Worm (Caenorhabditis elegans) whole organism, L3 larva: ENCODE data around the gene T28A11.18.

Experiments used
- R02D3.7 ChIP-seq: fragments of 150-350 bp; optimal IDR thresholded peaks from 2 replicates; lab custom pipeline; 2014; ENCODE audit warnings: missing biosample characterization, missing genetic modification characterization
- ZK546.5 ChIP-seq: sonication (generic microtip); optimal IDR thresholded peaks from 2 replicates; lab custom pipeline; 2017; ENCODE audit warnings: missing biosample characterization, missing genetic modification characterization
- aly-2 ChIP-seq: fragments of 150-350 bp; optimal IDR thresholded peaks from 2 replicates; lab custom pipeline; 2014; ENCODE audit warnings: missing biosample characterization, missing genetic modification characterization
- ama-1 ChIP-seq: fragments of 150-350 bp; optimal IDR thresholded peaks from 2 replicates; lab custom pipeline; 2018
- ceh-16 ChIP-seq: sonication (generic microtip); optimal IDR thresholded peaks from 2 replicates; lab custom pipeline; 2017; ENCODE audit warnings: missing biosample characterization, missing genetic modification characterization
- ceh-82 ChIP-seq: fragments of 150-350 bp; optimal IDR thresholded peaks from 2 replicates; lab custom pipeline; 2014; ENCODE audit warnings: missing biosample characterization, missing genetic modification characterization
- ceh-9 ChIP-seq: sonication (generic microtip); optimal IDR thresholded peaks from 2 replicates; lab custom pipeline; 2018; ENCODE audit warnings: missing biosample characterization, missing genetic modification characterization
- egl-27 ChIP-seq: sonication (generic microtip); optimal IDR thresholded peaks from 4 replicates; lab custom pipeline; 2017; ENCODE audit warnings: missing biosample characterization, missing genetic modification reagents, missing genetic modification characterization
- egl-5 ChIP-seq: fragments of 150-350 bp; optimal IDR thresholded peaks from 2 replicates; lab custom pipeline; 2017; ENCODE audit warnings: missing biosample characterization, missing genetic modification reagents, missing genetic modification characterization, inconsistent platforms
- elt-1 ChIP-seq: fragments of 150-350 bp; optimal IDR thresholded peaks from 2 replicates; lab custom pipeline; 2014; ENCODE audit warnings: missing biosample characterization, missing genetic modification characterization
- elt-2 ChIP-seq: sonication (generic microtip); optimal IDR thresholded peaks from 2 replicates; lab custom pipeline; 2016; ENCODE audit warnings: missing genetic modification reagents, mild to moderate bottlenecking, missing genetic modification characterization, missing compliant biosample characterization
- fkh-10 ChIP-seq: sonication (generic microtip); optimal IDR thresholded peaks from 2 replicates; lab custom pipeline; 2017; ENCODE audit warnings: missing biosample characterization, missing genetic modification reagents, missing genetic modification characterization
- fkh-2 ChIP-seq: fragments of 150-350 bp; optimal IDR thresholded peaks from 2 replicates; lab custom pipeline; 2014; ENCODE audit warnings: missing biosample characterization, missing genetic modification reagents, missing genetic modification characterization
- fos-1 ChIP-seq: fragments of 150-350 bp; optimal IDR thresholded peaks from 2 replicates; lab custom pipeline; 2014; ENCODE audit warnings: missing biosample characterization, missing genetic modification characterization
- hmg-11 ChIP-seq: sonication (generic microtip); optimal IDR thresholded peaks from 2 replicates; lab custom pipeline; 2016; ENCODE audit warnings: missing genetic modification characterization, missing compliant biosample characterization
- jun-1 ChIP-seq: fragments of 150-350 bp; optimal IDR thresholded peaks from 2 replicates; lab custom pipeline; 2014; ENCODE audit warnings: missing biosample characterization, missing genetic modification reagents, missing genetic modification characterization
- lin-15B ChIP-seq: fragments of 150-350 bp; optimal IDR thresholded peaks from 2 replicates; lab custom pipeline; 2014; ENCODE audit warnings: missing biosample characterization, missing genetic modification characterization
- lin-39 ChIP-seq: fragments of 150-350 bp; optimal IDR thresholded peaks from 2 replicates; lab custom pipeline; 2018; ENCODE audit warnings: missing biosample characterization, missing genetic modification reagents, missing genetic modification characterization
- lsy-12 ChIP-seq: sonication (generic microtip); optimal IDR thresholded peaks from 2 replicates; lab custom pipeline; 2016; ENCODE audit warnings: mild to moderate bottlenecking, missing genetic modification characterization, missing compliant biosample characterization
- mdl-1 ChIP-seq: fragments of 150-350 bp; optimal IDR thresholded peaks from 2 replicates; lab custom pipeline; 2014; ENCODE audit warnings: missing biosample characterization, missing genetic modification characterization
- mml-1 ChIP-seq: fragments of 150-350 bp; sonication (generic microtip); optimal IDR thresholded peaks from 3 replicates; lab custom pipeline; 2014; ENCODE audit warnings: missing biosample characterization, missing genetic modification characterization
- nfya-1 ChIP-seq: sonication (generic microtip); optimal IDR thresholded peaks from 2 replicates; lab custom pipeline; 2017; ENCODE audit warnings: missing genetic modification characterization, mild to moderate bottlenecking, missing compliant biosample characterization, antibody characterized with exemption, moderate library complexity; ENCODE audit not compliant: insufficient read depth
- nhr-12 ChIP-seq: fragments of 150-350 bp; optimal IDR thresholded peaks from 2 replicates; lab custom pipeline; 2014; ENCODE audit warnings: missing biosample characterization, missing genetic modification characterization
- nhr-23 ChIP-seq: fragments of 150-350 bp; optimal IDR thresholded peaks from 2 replicates; lab custom pipeline; 2014; ENCODE audit warnings: missing biosample characterization, missing genetic modification reagents, missing genetic modification characterization
- nhr-237 ChIP-seq: fragments of 150-350 bp; optimal IDR thresholded peaks from 2 replicates; lab custom pipeline; 2014; ENCODE audit warnings: missing biosample characterization, missing genetic modification characterization
- nhr-43 ChIP-seq: sonication (generic microtip); optimal IDR thresholded peaks from 2 replicates; lab custom pipeline; 2016; ENCODE audit warnings: mild to moderate bottlenecking, missing genetic modification characterization, missing compliant biosample characterization; ENCODE audit not compliant: poor library complexity, severe bottlenecking
- nhr-76 ChIP-seq: fragments of 150-350 bp; sonication (generic microtip); optimal IDR thresholded peaks from 5 replicates; lab custom pipeline; 2014; ENCODE audit warnings: missing biosample characterization, missing genetic modification characterization
- nhr-77 ChIP-seq: fragments of 150-350 bp; optimal IDR thresholded peaks from 2 replicates; lab custom pipeline; 2014; ENCODE audit warnings: missing biosample characterization, missing genetic modification characterization
- pha-4 ChIP-seq: fragments of 150-350 bp; optimal IDR thresholded peaks from 2 replicates; lab custom pipeline; 2014; ENCODE audit warnings: missing biosample characterization, missing genetic modification reagents, missing genetic modification characterization
- pqm-1 ChIP-seq: fragments of 150-350 bp; optimal IDR thresholded peaks from 2 replicates; lab custom pipeline; 2017; ENCODE audit warnings: missing biosample characterization, missing genetic modification characterization, inconsistent platforms
- sea-2 ChIP-seq: fragments of 150-350 bp; sonication (generic microtip); optimal IDR thresholded peaks from 4 replicates; lab custom pipeline; 2014; ENCODE audit warnings: missing biosample characterization, missing genetic modification reagents, missing genetic modification characterization
- skn-1 ChIP-seq: fragments of 150-350 bp; optimal IDR thresholded peaks from 2 replicates; lab custom pipeline; 2014; ENCODE audit warnings: missing biosample characterization, missing genetic modification characterization
- snpc-4 ChIP-seq: fragments of 150-350 bp; optimal IDR thresholded peaks from 2 replicates; lab custom pipeline; 2014; ENCODE audit warnings: missing biosample characterization, missing genetic modification characterization
- tbx-2 ChIP-seq: sonication (generic microtip); optimal IDR thresholded peaks from 2 replicates; lab custom pipeline; 2016; ENCODE audit warnings: mild to moderate bottlenecking, missing genetic modification characterization, missing compliant biosample characterization
- unc-39 ChIP-seq: sonication (generic microtip); optimal IDR thresholded peaks from 4 replicates; lab custom pipeline; 2017; ENCODE audit warnings: missing biosample characterization, missing genetic modification characterization
- unc-62 ChIP-seq: fragments of 150-350 bp; sonication (generic microtip); optimal IDR thresholded peaks from 4 replicates; lab custom pipeline; 2014; ENCODE audit warnings: missing biosample characterization, missing genetic modification reagents, missing genetic modification characterization
- zag-1 ChIP-seq: fragments of 150-350 bp; optimal IDR thresholded peaks from 2 replicates; lab custom pipeline; 2014; ENCODE audit warnings: missing biosample characterization, missing genetic modification characterization
- ztf-11 ChIP-seq: fragments of 150-350 bp; optimal IDR thresholded peaks from 2 replicates; lab custom pipeline; 2014; ENCODE audit warnings: missing biosample characterization, missing genetic modification characterization

T28A11.18 gene

ce11 chrV:3236610-3237009 lies 31.2 kb downstream of the T28A11.18 start, which contains the start of the genes K08D9.9 and str-16:
K08D9.9 (minus strand) TSS chrV:3236710.
str-16 (plus strand) TSS chrV:3236875.
- TF ChIP-seq pha-4 (no peak), mml-1 (tag; lab: Kevin White, UChicago) (no peak), fkh-2 (tag; lab: Kevin White, UChicago) (no peak), nhr-12 (tag; lab: Kevin White, UChicago) (no peak), ceh-82 (tag; lab: Kevin White, UChicago) (no peak), skn-1 (tag; lab: Kevin White, UChicago) (no peak), nhr-77 (tag; lab: Kevin White, UChicago) (no peak), nfya-1 (tag; lab: Kevin White, UChicago) (no peak), mdl-1 (tag; lab: Kevin White, UChicago) (no peak), nhr-43 (tag; lab: Kevin White, UChicago) (no peak), tbx-2 (tag; lab: Kevin White, UChicago) (no peak), nhr-237 (tag; lab: Kevin White, UChicago) (no peak), egl-27 (tag; lab: Kevin White, UChicago) (no peak), fos-1 (tag; lab: Kevin White, UChicago) (no peak)

ce11 chrV:3234887-3235286 lies 33.0 kb downstream of the T28A11.18 start, which contains the start of gene K08D9.6:
K08D9.6 (minus strand) TSS chrV:3234987.
- no peak for TF ChIP-seq ztf-11 (tag; lab: Kevin White, UChicago)
- TF ChIP-seq pqm-1 (tag; lab: Kevin White, UChicago): no peak
- no peak for TF ChIP-seq nhr-77 (tag; lab: Kevin White, UChicago)
- TF ChIP-seq unc-62 (GFP tag; lab: Kevin White, UChicago): no peak
- no peak for TF ChIP-seq lsy-12 (tag; lab: Kevin White, UChicago)
- TF ChIP-seq mdl-1 (tag; lab: Kevin White, UChicago): no peak
- TF ChIP-seq snpc-4: no peak
- no peak for TF ChIP-seq egl-5
- no peak for TF ChIP-seq nfya-1 (tag; lab: Kevin White, UChicago)
- TF ChIP-seq ZK546.5 (tag; lab: Kevin White, UChicago): no peak
- no peak for TF ChIP-seq unc-39 (tag; lab: Kevin White, UChicago)
- no peak for TF ChIP-seq fkh-2 (tag; lab: Kevin White, UChicago)
- TF ChIP-seq elt-1: no peak

ce11 chrV:3230597-3230996 lies 37.3 kb downstream of the T28A11.18 start, which contains the start of gene K08D9.10:
K08D9.10 (plus strand) TSS chrV:3230897.
- TF ChIP-seq mml-1 (tag; lab: Kevin White, UChicago): no peak
- TF ChIP-seq, all 47 proteins: peak for 0

ce11 chrV:3230150-3230549 lies 37.7 kb downstream of the T28A11.18 start:
- TF ChIP-seq mdl-1 (tag; lab: Kevin White, UChicago) (no peak), ceh-9 (no peak), sea-2 (no peak), jun-1 (tag; lab: Kevin White, UChicago) (no peak), ceh-16 (no peak), egl-5 (no peak), R02D3.7 (tag; lab: Kevin White, UChicago) (no peak), fkh-10 (GFP tag; lab: Kevin White, UChicago) (no peak), lsy-12 (tag; lab: Kevin White, UChicago) (no peak), elt-2 (tag; lab: Kevin White, UChicago) (no peak), zag-1 (tag; lab: Kevin White, UChicago) (no peak)

ce11 chrV:3227373-3227772 lies 40.5 kb downstream of the T28A11.18 start, which contains the start of gene K08D9.2:
K08D9.2 (plus strand) TSS chrV:3227673.
- no peak for TF ChIP-seq pqm-1 (tag; lab: Kevin White, UChicago)
- no peak for TF ChIP-seq nfya-1 (tag; lab: Kevin White, UChicago)

- TF ChIP-seq nhr-237 (tag; lab: Kevin White, UChicago) (no peak), lin-39 (tag; lab: Kevin White, UChicago) (no peak), ama-1 (lab: Kevin White, UChicago) (no peak), elt-2 (tag; lab: Kevin White, UChicago) (no peak), aly-2 (tag; lab: Kevin White, UChicago) (no peak), pha-4 (no peak), nhr-23 (tag; lab: Kevin White, UChicago) (no peak), nhr-76 (tag; lab: Kevin White, UChicago) (no peak), zag-1 (tag; lab: Kevin White, UChicago) (no peak), egl-27 (tag; lab: Kevin White, UChicago) (no peak), skn-1 (tag; lab: Kevin White, UChicago) (no peak), hmg-11 (tag; lab: Kevin White, UChicago) (no peak), lin-15B (tag; lab: Kevin White, UChicago) (no peak)
Measured at ce11 chrV:3218604-3219003, 49.2 kb downstream of the T28A11.18 start.
